Fruit fly (Drosophila melanogaster) Kc167 (cell line): ENCODE data around the gene CG13933.

Source experiments
- Myc ChIP-seq: fragments of >200 bp; optimal IDR thresholded peaks from 2 replicates; lab custom pipeline; 2017; ENCODE audit warnings: missing external identifiers
- Sin3A ChIP-seq: fragments of >200 bp; optimal IDR thresholded peaks from 2 replicates; lab custom pipeline; 2018; ENCODE audit warnings: missing external identifiers
- h ChIP-seq: fragments of >200 bp; optimal IDR thresholded peaks from 3 replicates; lab custom pipeline; 2018; ENCODE audit warnings: missing external identifiers
- psq ChIP-seq: fragments of >200 bp; optimal IDR thresholded peaks from 2 replicates; lab custom pipeline; 2017; ENCODE audit warnings: missing external identifiers

- TF ChIP-seq h (lab: Kevin White, UChicago) (no peak), Myc (no peak), psq (no peak), Sin3A (no peak)
Measured at dm6 chr3L:1742552-1743097, 32.3 kb downstream of the CG13933 start.
